Worm (Caenorhabditis elegans) whole organism, early embryonic: ENCODE data around the gene twk-12.

Experiments used
- B0310.2 ChIP-seq: sonication (generic microtip); optimal IDR thresholded peaks from 2 replicates; lab custom pipeline; 2016; ENCODE audit warnings: mild to moderate bottlenecking, missing genetic modification characterization, missing compliant biosample characterization
- F13C5.2 ChIP-seq: sonication (generic microtip); optimal IDR thresholded peaks from 2 replicates; lab custom pipeline; 2017; ENCODE audit warnings: mild to moderate bottlenecking, missing genetic modification characterization, inconsistent platforms, missing compliant biosample characterization
- aly-1 ChIP-seq: sonication (generic microtip); optimal IDR thresholded peaks from 2 replicates; lab custom pipeline; 2016; ENCODE audit warnings: missing genetic modification characterization, missing compliant biosample characterization
- ama-1 ChIP-seq: fragments of 150-350 bp; optimal IDR thresholded peaks from 2 replicates; lab custom pipeline; 2014
- ceh-13 ChIP-seq: fragments of 200-800 bp; sonication (Bioruptor generic); optimal IDR thresholded peaks from 2 replicates; lab custom pipeline; 2018; ENCODE audit warnings: mild to moderate bottlenecking, missing genetic modification characterization, missing compliant biosample characterization
- ceh-36 ChIP-seq: sonication (generic microtip); optimal IDR thresholded peaks from 2 replicates; lab custom pipeline; 2016; ENCODE audit warnings: missing genetic modification characterization, inconsistent platforms, missing compliant biosample characterization
- ets-7 ChIP-seq: sonication (generic microtip); optimal IDR thresholded peaks from 2 replicates; lab custom pipeline; 2016; ENCODE audit warnings: missing genotype, missing genetic modification characterization, missing compliant biosample characterization
- flt-1 ChIP-seq: fragments of 200-800 bp; sonication (Bioruptor generic); IDR thresholded peaks from 2 replicates; pipeline ENCODE4 v1.3.6; 2022; ENCODE audit warnings: missing genetic modification characterization, missing compliant biosample characterization
- hmbx-1 ChIP-seq: sonication (generic microtip); optimal IDR thresholded peaks from 2 replicates; lab custom pipeline; 2016; ENCODE audit warnings: mild to moderate bottlenecking, missing genetic modification characterization, missing compliant biosample characterization
- hmg-4 ChIP-seq: fragments of 200-800 bp; sonication (Bioruptor generic); optimal IDR thresholded peaks from 2 replicates; lab custom pipeline; 2018; ENCODE audit warnings: mild to moderate bottlenecking, missing genetic modification characterization, missing compliant biosample characterization
- hnd-1 ChIP-seq: sonication (generic microtip); optimal IDR thresholded peaks from 2 replicates; lab custom pipeline; 2016; ENCODE audit warnings: missing genetic modification characterization, missing compliant biosample characterization
- pes-1 ChIP-seq: fragments of 200-800 bp; sonication (Bioruptor generic); IDR thresholded peaks from 2 replicates; pipeline ENCODE4 v1.3.6; 2022; ENCODE audit warnings: missing genetic modification reagents, missing genetic modification characterization, missing compliant biosample characterization
- scrt-1 ChIP-seq: fragments of 200-800 bp; sonication (Bioruptor generic); IDR thresholded peaks from 2 replicates; pipeline ENCODE4 v1.3.6; 2022; ENCODE audit warnings: missing genetic modification characterization, missing compliant biosample characterization
- sea-1 ChIP-seq: fragments of 200-800 bp; sonication (Bioruptor generic); conservative IDR thresholded peaks from 2 replicates; pipeline ENCODE4 v1.3.6; 2022; ENCODE audit warnings: missing genetic modification characterization, missing compliant biosample characterization
- tbx-11 ChIP-seq: fragments of 200-800 bp; sonication (Bioruptor generic); IDR thresholded peaks from 2 replicates; pipeline ENCODE4 v1.3.6; 2022; ENCODE audit warnings: missing genetic modification characterization, missing compliant biosample characterization
- tbx-37 ChIP-seq: fragments of 200-800 bp; sonication (Bioruptor generic); conservative IDR thresholded peaks from 2 replicates; pipeline ENCODE4 v1.3.6; 2022; ENCODE audit warnings: missing genetic modification reagents, missing genetic modification characterization, missing compliant biosample characterization
- tra-4 ChIP-seq: sonication (generic microtip); optimal IDR thresholded peaks from 2 replicates; lab custom pipeline; 2017; ENCODE audit warnings: missing genetic modification characterization, missing compliant biosample characterization

The twk-12 gene

DNA sequence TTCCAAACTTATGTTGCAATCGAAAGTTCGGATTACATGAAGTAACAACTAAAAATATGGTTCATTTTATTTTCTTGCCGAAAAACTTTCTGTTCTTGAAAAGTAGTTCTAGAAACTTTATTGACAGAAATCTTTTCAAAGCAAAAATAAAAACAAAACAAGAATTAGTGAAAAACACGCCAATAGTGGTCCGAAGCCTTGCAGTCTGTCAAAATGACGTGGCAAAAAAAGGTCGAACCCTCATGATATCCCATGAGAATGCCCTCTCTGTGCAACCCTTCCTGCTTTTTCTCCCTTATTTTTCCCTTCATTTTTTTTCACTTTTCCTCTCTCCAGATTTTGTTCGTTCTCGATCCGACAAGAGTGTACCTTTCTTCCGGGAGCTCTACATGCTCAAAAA, 31.7 kb downstream of the twk-12 start:
- TF ChIP-seq ceh-13 (GFP tag; lab: Kevin White, UChicago) (no peak), hmbx-1 (no peak), B0310.2 (no peak), tbx-11 (no peak), pes-1 (GFP tag; lab: Robert Waterston, UW) (no peak), ets-7 (tag; lab: Kevin White, UChicago) (no peak), tbx-37 (no peak), flt-1 (GFP tag; lab: Robert Waterston, UW) (no peak), hnd-1 (tag; lab: Kevin White, UChicago) (no peak), ama-1 (lab: Kevin White, UChicago) (no peak), sea-1 (GFP tag; lab: Robert Waterston, UW) (no peak), ceh-36 (tag; lab: Kevin White, UChicago) (no peak), tra-4 (tag; lab: Kevin White, UChicago) (no peak), hmg-4 (no peak)

DNA sequence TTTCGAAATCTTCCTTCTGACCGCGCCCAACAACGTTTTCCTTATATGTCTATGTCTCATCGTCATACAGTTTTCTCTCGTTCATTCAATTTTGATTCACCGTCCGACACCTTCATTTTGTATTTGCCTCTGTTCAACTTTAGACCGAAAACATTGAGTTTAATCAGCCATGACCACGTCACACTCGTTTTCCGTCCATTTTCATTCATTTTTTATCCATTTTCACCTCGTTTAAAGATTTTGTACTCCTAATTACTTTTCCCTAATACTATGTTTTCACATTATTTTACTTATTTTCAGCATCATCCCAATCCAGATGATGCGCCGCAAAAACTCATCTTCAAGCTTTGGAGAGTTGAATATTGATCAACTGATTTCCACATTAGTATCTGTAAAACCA, 34.9 kb downstream of the twk-12 start, which contains the start of gene pph-1:
Gene pph-1 (plus strand): TSS at position 301 of the 400 bp plus-strand sequence.
- no peak for TF ChIP-seq ama-1 (lab: Kevin White, UChicago)
- TF ChIP-seq ceh-13 (GFP tag; lab: Kevin White, UChicago) = no peak
- TF ChIP-seq tbx-37 = no peak
- TF ChIP-seq sea-1 (GFP tag; lab: Robert Waterston, UW) = no peak
- no peak for TF ChIP-seq B0310.2
- TF ChIP-seq pes-1 (GFP tag; lab: Robert Waterston, UW) = no peak
- no peak for TF ChIP-seq scrt-1 (GFP tag; lab: Robert Waterston, UW)
- no peak for TF ChIP-seq hnd-1 (tag; lab: Kevin White, UChicago)
- TF ChIP-seq hmg-4 = no peak
- no peak for TF ChIP-seq F13C5.2 (tag; lab: Kevin White, UChicago)
- TF ChIP-seq flt-1 (GFP tag; lab: Robert Waterston, UW) = no peak
- no peak for TF ChIP-seq ceh-36 (tag; lab: Kevin White, UChicago)
- TF ChIP-seq hmbx-1 = no peak
- TF ChIP-seq tra-4 (tag; lab: Kevin White, UChicago) = no peak
- no peak for TF ChIP-seq ets-7 (tag; lab: Kevin White, UChicago)

DNA sequence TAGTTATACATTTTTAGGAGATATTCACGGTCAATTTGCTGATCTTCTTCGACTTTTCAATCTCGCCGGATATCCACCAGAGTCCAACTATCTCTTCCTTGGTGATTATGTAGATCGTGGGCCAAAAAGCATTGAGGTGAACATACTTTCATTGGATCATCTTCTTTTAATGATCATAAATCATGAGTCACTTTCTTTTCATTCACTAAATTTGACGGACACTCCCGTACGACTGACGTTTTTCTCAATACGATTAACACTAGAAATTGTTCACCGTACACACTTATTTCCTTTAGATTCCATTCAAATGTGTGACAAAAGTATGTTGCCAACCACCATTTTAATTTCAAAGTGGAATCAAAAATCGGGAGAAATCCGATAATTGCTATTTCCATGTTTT, 35.5 kb downstream of the twk-12 start:
- no peak for TF ChIP-seq F13C5.2 (tag; lab: Kevin White, UChicago)
- no peak for TF ChIP-seq tbx-11
- no peak for TF ChIP-seq sea-1 (GFP tag; lab: Robert Waterston, UW)
- no peak for TF ChIP-seq ets-7 (tag; lab: Kevin White, UChicago)
- TF ChIP-seq tbx-37 = no peak

DNA sequence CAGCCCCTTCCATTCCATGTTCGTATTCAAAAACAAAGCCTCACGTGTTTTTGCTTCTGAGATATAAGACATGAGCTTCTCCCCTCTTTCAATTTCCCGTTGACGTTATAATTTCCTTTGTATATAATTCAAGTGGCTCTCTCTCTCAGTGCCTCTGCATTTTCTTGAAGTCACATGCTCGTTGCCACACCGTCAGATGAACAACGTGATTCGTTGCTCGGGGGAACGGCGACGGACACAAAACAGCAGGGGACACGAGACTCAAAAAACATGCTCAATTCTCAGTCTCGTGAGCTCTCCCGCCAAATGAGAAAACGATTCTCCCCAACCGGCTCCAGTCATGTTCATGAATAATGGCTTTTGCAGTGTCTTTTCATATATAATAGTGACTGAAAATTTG, 41.0 kb downstream of the twk-12 start:
- TF ChIP-seq tra-4 (tag; lab: Kevin White, UChicago) = no peak
- TF ChIP-seq aly-1 (tag; lab: Kevin White, UChicago) = no peak
- no peak for TF ChIP-seq flt-1 (GFP tag; lab: Robert Waterston, UW)

DNA sequence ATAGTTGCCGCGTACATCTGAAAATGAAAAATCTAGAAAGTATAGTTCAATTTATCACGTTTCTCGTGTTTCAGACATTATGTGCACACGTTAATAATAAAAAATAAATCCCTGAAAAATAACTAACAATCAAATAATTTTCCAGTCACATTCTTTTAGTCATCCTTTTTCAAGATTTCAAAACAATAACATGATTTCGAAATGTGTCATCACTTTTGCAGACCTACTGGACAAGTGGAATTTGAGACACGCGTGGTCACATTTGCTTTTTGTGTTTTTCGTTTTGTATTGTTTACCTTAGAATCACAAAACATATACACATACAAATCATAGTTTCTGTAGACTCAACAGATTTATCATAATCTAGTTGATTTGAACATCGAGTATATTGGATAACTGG, 42.0 kb downstream of the twk-12 start:
- TF ChIP-seq sea-1 (GFP tag; lab: Robert Waterston, UW) (no peak), ets-7 (tag; lab: Kevin White, UChicago) (no peak), F13C5.2 (tag; lab: Kevin White, UChicago) (no peak), aly-1 (tag; lab: Kevin White, UChicago) (no peak), tra-4 (tag; lab: Kevin White, UChicago) (no peak), pes-1 (GFP tag; lab: Robert Waterston, UW) (no peak), hmg-4 (no peak)

DNA sequence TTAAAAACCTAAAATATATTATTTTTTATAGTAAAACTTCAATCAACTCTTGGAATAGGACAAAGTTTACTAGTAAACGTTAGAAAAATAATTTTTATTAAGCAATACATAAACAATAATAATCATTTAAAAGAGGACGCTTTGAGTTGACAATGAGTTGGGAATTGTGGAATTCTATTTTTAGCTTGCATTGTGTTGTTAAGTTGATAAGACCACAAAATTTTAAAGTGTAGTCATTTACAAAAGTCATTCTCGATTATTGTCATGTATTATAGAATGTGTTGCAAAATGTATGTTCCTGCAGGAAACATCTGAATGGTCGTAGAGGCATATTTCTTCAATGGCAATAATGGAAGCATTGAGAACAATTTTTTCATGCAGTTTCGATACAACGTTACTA, 43.6 kb downstream of the twk-12 start:
- TF ChIP-seq ceh-13 (GFP tag; lab: Kevin White, UChicago) = no peak
- no peak for TF ChIP-seq B0310.2
- TF ChIP-seq hnd-1 (tag; lab: Kevin White, UChicago) = no peak
- no peak for TF ChIP-seq pes-1 (GFP tag; lab: Robert Waterston, UW)
- no peak for TF ChIP-seq ets-7 (tag; lab: Kevin White, UChicago)
- TF ChIP-seq sea-1 (GFP tag; lab: Robert Waterston, UW) = no peak
- TF ChIP-seq scrt-1 (GFP tag; lab: Robert Waterston, UW) = no peak
- TF ChIP-seq flt-1 (GFP tag; lab: Robert Waterston, UW) = no peak
- no peak for TF ChIP-seq hmbx-1
- TF ChIP-seq hmg-4 = no peak
- TF ChIP-seq tbx-37 = no peak
- TF ChIP-seq ama-1 (lab: Kevin White, UChicago) = no peak
- TF ChIP-seq tra-4 (tag; lab: Kevin White, UChicago) = no peak
- no peak for TF ChIP-seq F13C5.2 (tag; lab: Kevin White, UChicago)
- TF ChIP-seq tbx-11 = no peak

DNA sequence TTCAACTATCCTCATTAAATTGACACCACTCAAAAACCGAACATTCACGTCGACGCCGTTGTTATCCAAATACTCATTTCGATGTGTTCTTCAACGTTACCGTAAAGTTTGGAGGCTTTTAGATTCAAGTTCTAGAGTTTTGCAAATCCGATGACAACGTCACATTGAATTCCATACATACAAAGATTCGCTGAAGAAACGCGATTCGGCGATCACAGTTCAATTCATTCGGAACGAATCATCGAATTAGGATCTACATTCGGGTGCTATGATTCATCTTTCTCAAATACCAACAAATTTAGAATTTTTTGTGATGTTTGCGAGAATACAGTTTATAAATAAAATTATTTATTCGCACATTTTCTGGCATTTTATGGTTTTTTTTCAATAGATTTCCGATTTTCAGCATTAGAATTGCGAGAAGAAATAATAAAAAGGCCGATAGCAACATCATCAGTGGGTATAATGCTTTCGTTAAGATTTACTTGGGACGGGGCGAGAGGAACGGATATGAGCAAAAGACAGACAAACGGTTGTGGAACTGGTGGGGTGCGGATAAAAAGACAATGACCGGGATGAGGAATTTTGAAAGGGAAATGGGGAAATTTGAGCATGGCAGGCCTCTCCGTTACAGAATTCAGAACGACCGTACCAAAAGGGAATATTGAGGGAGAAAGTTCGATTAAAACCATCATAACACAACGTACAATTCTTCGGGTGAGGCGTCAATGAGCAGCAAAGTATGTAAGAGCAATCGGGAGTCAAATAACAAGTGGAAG, 44.6 kb downstream of the twk-12 start:
- no peak for TF ChIP-seq hnd-1 (tag; lab: Kevin White, UChicago)
- peak; percentile 53 for TF ChIP-seq ama-1 (lab: Kevin White, UChicago)

DNA sequence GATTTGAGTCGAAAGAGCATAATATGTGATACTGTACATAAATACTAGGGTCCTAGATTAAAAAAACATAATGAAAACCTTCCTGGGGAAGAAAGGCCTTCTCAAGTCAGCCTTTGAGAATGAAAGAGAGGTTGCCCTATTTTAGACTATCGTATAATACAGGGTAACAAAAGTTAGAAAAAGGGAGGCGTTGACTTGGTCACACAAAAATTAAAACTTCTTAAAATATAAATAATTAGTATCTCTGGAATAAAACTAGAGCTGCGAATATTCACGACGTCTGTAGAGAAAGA, 45.2 kb downstream of the twk-12 start:
- no peak for TF ChIP-seq B0310.2
- TF ChIP-seq pes-1 (GFP tag; lab: Robert Waterston, UW) = 0 out of 2 replicates have a peak, but pooled peaks have one; percentile 23
- TF ChIP-seq ama-1 (lab: Kevin White, UChicago) = no peak
- no peak for TF ChIP-seq sea-1 (GFP tag; lab: Robert Waterston, UW)
- no peak for TF ChIP-seq flt-1 (GFP tag; lab: Robert Waterston, UW)
